Fruit fly (Drosophila melanogaster) Kc167 (cell line): ENCODE measurements around the gene Ser.

Experiments
- Myc ChIP-seq: fragments of >200 bp; optimal IDR thresholded peaks from 2 replicates; lab custom pipeline; 2017; ENCODE audit warnings: missing external identifiers
- Sin3A ChIP-seq: fragments of >200 bp; optimal IDR thresholded peaks from 2 replicates; lab custom pipeline; 2018; ENCODE audit warnings: missing external identifiers
- h ChIP-seq: fragments of >200 bp; optimal IDR thresholded peaks from 3 replicates; lab custom pipeline; 2018; ENCODE audit warnings: missing external identifiers
- insv ChIP-seq: fragments of >200 bp; optimal IDR thresholded peaks from 3 replicates; lab custom pipeline; 2018; ENCODE audit warnings: missing external identifiers
- psq ChIP-seq: fragments of >200 bp; optimal IDR thresholded peaks from 2 replicates; lab custom pipeline; 2017; ENCODE audit warnings: missing external identifiers
- ttk ChIP-seq: sonication (Bioruptor generic); optimal IDR thresholded peaks from 2 replicates; lab custom pipeline; 2017; ENCODE audit warnings: missing external identifiers

DNA sequence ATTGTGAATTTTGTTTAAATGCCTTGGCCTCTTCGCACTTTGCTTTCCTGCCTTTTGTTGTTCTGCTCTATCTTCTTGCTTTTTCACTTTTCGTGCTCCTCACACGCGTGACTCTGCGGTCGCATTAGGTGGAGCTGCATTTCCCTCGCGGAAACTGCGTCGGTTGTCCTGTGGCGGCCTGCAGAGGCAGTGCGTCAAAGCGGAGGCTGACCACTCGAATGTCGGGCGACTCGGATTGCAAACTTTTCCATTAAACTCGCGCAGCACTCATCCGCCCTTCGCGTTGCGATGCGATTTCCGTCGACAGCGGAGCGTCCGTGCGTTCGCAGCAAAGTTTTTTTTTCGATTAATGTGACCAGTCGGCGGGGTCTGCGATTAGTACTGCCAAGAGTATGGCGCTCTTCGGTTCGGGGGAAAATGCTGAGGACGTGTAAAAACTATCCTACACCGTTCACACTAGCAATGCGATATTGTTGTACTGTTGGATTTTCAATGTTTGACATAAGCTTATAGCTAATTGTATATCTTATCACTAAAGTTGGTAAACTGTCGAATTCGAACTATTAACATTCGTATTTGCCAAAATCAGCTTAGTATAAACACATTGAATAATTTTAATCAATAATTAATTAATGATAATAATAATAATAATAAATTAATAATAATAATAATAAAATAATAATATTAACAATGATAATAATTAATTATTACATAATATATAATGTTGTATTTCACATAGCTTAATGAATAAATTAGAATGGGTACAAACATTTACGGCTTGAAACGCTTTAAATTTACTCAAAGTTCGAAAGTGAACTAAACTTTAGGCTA, 43.2 kb downstream of the Ser start, which contains the start of gene CG6051:
- TF ChIP-seq Sin3A (lab: Kevin White, UChicago) (no peak), h (lab: Kevin White, UChicago) (no peak), Myc (lab: Kevin White, UChicago) (no peak), psq (lab: Kevin White, UChicago) (no peak), insv (lab: Kevin White, UChicago) (no peak), ttk (lab: Kevin White, UChicago) (no peak)
